Worm (Caenorhabditis elegans): ENCODE data around the gene K09H11.6.

DNA sequence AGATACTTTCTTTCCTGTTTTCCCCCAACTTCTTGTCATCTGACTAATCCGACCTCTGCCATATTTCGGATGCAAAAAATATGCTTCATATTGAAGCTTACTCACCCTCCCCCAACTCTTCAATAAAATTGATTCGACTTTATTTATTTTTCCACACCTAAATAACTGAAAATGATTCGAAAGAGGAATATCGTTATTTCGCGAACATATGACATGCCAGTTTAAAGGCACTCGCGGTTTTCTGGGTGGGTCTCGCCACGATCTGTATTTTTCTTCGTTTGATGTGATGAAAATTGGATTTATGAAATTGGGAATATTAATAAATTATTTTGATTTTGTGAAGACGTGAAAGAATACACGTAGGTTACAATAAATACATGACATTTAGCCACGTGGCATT lies 35.7 kb upstream of the K09H11.6 start, which contains the start of gene F44E7.3:
- TF ChIP-seq nhr-129 (tag; optimal IDR thresholded peaks at IDR 0.05): no peak
- no peak for TF ChIP-seq ztf-11 (tag; optimal IDR thresholded peaks at IDR 0.05)
- no peak for TF ChIP-seq nhr-25 (tag; optimal IDR thresholded peaks at IDR 0.05)
- TF ChIP-seq ztf-4 (tag; optimal IDR thresholded peaks at IDR 0.05): no peak
- TF ChIP-seq nhr-6 (tag; optimal IDR thresholded peaks at IDR 0.05): no peak
- TF ChIP-seq nhr-10 (tag; optimal IDR thresholded peaks at IDR 0.05): no peak
- TF ChIP-seq sem-4 (tag; optimal IDR thresholded peaks at IDR 0.05): no peak
- TF ChIP-seq R02D3.7 (tag; optimal IDR thresholded peaks at IDR 0.05): no peak

All from whole organism, L2 larva.